Fruit fly (Drosophila melanogaster) whole organism, larva: Measurements from ENCODE around the gene Rtnl1.

Source experiments
- noc ChIP-seq: fragments of 200-800 bp; sonication (Bioruptor generic); optimal IDR thresholded peaks from 3 replicates; lab custom pipeline; 2019; ENCODE audit warnings: missing biosample characterization, mild to moderate bottlenecking, missing genetic modification characterization, moderate library complexity

The Rtnl1 gene

DNA sequence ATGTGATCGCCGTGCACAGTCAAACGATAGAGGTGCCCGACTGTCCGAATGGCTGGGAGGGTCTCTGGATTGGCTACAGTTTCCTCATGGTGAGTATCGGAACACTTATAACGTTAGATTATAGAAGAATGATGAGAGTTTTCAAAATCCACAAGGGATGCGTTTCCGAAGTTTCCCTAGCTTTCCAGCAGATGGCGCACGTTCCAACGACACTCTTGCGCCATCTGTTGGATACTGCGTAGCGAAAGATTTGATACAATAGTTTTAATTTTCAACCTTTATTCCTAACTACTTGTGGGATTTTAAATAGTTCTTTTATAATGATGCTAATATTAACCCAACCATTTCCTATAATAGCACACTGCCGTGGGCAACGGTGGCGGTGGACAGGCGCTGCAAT, 26.6 kb upstream of the Rtnl1 start:
- no peak for TF ChIP-seq noc (tag; lab: Kevin White, UChicago)

DNA sequence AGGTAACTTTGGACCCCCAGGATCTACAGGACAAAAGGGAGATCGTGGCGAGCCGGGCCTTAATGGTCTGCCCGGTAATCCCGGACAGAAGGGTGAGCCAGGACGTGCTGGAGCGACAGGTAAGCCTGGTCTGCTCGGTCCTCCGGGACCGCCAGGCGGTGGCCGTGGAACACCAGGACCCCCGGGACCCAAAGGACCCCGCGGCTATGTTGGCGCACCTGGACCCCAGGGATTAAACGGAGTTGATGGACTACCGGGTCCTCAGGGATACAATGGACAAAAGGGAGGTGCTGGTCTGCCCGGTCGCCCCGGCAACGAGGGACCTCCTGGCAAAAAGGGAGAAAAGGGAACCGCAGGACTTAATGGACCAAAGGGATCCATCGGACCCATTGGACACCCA, 22.4 kb upstream of the Rtnl1 start:
- no peak for TF ChIP-seq noc (tag; lab: Kevin White, UChicago)

DNA sequence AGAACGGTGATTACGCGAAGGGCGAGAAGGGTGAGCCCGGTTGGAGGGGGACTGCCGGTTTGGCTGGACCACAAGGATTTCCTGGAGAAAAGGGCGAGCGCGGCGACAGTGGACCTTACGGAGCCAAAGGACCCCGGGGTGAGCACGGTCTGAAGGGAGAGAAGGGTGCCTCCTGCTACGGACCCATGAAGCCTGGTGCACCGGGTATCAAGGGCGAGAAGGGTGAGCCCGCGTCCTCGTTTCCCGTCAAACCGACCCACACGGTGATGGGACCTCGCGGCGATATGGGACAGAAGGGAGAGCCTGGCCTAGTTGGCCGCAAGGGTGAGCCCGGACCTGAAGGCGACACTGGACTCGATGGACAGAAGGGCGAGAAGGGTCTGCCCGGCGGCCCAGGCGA, 21.9 kb upstream of the Rtnl1 start:
- TF ChIP-seq noc (tag; lab: Kevin White, UChicago): no peak

DNA sequence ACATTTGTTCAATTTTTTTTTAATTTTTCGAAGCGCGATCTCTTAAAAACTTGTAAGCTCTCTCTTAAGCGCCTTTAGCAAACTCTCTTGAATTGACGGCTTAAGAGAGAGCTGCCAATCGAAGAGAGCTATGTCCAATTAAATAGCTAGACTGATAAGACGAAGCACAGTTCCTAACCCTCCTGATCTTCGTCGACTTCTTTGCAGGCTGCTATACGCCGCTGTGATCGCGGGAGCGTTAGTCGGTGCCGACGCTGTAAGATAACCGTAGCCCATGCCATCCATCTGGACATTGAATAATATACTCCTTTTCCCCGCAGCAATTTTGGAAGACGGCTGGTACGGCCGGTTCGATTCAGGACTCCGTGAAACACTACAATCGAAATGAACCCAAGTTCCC, 21.0 kb upstream of the Rtnl1 start:
- TF ChIP-seq noc (tag; lab: Kevin White, UChicago): no peak

DNA sequence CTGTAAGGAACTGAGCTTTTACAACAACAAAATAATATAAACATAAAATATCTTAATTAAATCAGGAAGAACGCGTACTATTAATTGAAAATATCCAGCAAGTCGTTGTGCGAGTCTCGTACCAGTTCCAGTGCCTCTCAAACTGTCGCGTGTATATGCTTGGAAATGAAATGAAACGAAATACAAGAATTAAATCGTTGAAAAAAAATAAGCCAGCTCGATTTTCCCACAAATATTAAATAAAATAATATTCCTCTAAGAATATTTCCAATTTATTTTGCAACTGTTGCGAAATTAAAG, 20.2 kb upstream of the Rtnl1 start:
- TF ChIP-seq noc (tag; lab: Kevin White, UChicago): no peak

DNA sequence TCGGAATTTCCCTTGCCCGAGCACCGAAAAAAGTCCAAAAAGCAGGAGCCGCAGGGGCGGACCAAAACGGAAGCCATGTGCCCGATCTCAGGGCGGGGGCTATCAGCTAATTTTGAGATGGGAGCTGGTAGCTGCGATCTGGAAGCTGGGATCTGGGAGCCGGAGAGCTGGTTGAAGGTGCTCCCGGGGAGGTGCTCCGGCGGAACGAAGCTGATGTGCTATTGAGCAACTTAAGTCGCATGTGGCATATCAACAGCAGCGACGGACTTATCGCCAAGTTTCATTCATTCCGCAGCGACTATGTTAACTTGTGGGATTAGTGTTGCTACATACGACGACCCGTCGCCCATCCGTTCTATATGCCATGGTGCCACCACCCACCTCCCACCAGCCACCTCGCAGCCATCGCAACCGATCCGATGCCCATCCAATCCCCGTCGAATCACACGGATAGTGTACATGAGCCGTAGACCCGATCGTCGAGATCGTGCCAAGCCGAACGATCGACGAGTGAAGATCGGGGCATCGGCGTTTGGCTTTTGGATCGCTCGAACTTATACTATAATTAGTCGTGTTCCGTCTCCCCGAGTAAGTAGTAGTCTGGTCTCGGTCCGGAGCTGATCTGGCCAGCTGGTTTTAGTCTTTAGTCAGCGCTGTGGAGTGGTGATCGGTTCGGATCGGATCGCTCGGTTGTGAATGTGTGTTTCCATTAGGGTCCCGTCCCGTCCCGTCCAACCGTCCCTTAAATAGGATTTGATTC, 19.7 kb upstream of the Rtnl1 start, which contains the start of gene Col4a1:
Gene Col4a1 (plus strand): TSS at position 561 of the 760 bp plus-strand sequence.
- no peak for TF ChIP-seq noc (tag; lab: Kevin White, UChicago)

DNA sequence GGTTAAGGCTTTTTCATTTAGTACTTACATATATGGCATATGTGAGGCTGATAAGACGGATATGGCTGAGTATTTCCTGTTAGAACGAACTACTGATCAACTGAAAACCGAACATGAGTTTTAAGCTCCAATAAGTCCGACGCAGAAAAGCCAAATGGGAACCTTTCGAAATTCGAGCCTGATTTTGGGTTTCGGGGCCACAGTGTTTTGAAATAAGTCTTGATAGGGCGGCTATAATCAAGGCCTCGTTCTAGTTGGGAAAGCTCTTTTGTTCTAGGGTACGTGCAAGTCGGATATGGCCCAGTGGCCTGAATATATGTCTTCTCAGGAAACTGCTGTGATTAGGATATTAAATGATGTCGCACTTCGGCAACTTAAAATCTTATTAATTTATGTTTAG, 18.6 kb upstream of the Rtnl1 start, which contains the start of gene vkg:
Gene vkg (minus strand): TSS at position 101 of the 400 bp plus-strand sequence.
- TF ChIP-seq noc (tag; lab: Kevin White, UChicago): no peak

DNA sequence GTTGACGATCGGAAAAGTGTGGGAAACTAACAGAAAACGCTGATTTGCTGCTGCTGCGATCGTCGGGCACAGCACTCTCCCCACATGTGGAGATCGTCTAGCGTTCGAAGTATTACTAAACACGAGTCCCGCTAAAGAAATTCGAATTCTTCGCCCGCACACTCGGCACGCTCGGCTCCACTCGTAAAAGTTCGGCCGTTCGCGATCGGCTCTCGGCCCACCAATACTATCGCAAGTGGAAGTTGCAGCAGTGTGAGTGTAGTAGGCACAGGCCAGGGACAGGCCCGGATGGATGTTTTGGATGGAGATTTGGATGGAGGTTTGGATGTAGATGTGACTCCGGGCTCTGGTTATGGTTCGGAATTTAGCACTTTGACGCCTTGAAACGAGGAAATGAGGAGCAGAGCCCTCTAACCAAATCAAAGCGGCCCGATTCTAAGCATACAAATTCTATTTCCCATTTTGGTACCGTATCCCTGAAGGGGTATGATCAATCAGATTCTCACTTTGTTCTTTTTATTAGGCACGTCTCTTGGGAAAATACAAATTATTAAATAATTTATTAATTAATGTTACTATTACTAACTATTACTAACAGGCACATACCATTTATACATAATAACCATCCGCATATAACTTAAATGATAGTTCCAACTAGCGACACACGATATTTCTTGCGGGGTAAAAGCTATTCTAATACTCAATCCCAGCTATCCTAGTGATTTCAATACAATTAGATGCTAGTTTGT, 18.0 kb upstream of the Rtnl1 start:
- TF ChIP-seq noc (tag; lab: Kevin White, UChicago): peak; percentile 52

DNA sequence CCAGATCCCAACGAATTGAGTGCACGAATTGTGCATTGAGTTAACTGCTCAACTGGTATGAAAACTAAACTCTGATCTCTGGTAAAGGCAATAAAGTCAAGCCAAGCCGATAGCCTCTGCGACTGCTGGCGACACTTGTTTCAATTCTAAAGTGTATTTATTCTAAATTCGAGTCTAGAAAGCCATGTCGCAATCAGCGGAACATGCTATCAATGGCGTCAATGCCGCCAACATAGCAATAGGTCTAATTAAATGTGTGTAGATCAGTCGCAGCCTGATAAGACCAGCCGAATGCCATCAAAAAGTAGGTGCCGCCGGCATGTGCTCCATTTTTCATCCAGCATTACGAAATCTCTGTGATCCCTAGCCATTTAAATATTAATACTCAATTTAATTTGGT, 16.0 kb upstream of the Rtnl1 start:
- TF ChIP-seq noc (tag; lab: Kevin White, UChicago): peak; percentile 74

DNA sequence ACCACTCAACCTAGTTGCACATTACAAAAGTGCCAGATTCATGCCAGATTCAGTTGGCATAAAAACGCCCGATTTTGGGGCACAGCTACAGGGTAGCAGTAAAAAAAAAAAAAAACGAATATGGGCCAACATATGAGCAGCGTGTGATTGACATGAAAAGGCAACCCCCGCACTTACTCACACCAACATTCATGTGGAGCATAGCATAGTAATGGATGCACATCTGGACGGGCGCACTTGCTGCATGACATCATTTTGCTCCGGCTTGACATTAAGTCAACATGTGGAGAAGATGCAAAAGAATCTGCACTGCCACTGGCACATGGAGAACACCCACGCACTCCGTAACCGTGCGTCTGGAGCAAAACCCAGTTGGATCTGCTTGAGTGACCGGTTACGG, 13.1 kb upstream of the Rtnl1 start:
- TF ChIP-seq noc (tag; lab: Kevin White, UChicago): no peak

DNA sequence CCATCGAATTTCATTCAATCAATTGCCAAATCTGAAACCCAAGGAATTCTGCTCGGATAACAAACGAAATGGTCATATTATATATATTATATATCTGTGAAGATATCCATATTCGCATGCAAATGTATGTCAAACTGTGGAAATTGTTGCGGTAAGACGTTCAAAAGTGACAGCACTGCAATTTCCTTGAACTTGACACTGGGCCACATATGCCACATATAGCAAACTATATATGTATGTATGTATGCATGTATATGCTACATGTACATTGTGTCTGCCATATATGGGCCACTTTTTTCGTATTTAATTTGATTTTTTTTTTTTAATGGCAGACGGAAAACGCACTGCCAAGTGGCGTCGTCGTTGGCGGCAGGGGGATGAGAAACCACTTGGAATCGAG, 11.0 kb upstream of the Rtnl1 start:
- no peak for TF ChIP-seq noc (tag; lab: Kevin White, UChicago)

DNA sequence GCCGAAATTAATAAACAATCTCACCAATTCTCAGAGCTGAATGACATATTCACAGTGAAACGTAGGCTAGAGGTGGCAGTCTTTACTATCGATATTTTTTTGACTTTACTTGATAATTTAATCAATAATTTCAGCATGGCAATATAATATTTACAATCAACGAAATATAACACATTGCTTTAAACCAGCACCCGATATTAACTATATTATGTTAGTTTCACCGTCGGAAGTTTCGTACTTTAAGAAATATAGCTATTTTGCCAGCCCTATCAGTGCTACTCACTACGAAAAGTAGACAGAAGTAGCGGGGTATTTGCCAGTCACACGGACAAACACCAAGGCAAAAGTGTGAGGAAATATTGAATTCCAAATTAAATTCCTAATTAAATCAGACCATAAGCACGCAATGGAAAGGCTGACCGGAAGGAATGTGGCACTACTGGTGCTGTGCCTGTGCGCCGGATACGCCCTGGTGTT, 1.3 kb upstream of the Rtnl1 start, which contains the start of the genes CG31917, Tfb5 and SelT:
Gene CG31917 (minus strand): TSS at position 51 of the 477 bp plus-strand sequence.
Gene Tfb5 (minus strand): TSS at position 51 of the 477 bp plus-strand sequence.
Gene SelT (plus strand): TSS at position 139 of the 477 bp plus-strand sequence.
- peak; percentile 78 for TF ChIP-seq noc (tag; lab: Kevin White, UChicago)

DNA sequence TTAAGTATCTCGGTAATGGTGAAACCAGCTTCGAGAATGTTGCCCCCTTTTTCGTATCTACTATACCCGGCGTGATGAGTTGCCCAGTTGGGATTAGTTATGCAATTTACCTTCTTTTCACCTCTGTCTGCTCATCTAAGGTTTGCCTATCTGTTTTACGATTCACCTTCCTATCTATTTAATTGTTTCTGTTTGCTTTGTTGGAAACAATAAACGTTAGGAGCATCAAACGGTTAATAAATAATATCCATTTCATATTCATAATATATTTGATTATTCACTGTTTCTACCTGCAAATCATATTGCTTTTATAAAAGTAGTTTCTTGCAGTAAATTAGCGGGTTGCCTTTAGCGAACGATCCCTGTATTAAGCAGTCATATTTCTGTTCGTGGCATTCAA, 2.3 kb downstream of the Rtnl1 start:
- TF ChIP-seq noc (tag; lab: Kevin White, UChicago): peak; percentile 81

DNA sequence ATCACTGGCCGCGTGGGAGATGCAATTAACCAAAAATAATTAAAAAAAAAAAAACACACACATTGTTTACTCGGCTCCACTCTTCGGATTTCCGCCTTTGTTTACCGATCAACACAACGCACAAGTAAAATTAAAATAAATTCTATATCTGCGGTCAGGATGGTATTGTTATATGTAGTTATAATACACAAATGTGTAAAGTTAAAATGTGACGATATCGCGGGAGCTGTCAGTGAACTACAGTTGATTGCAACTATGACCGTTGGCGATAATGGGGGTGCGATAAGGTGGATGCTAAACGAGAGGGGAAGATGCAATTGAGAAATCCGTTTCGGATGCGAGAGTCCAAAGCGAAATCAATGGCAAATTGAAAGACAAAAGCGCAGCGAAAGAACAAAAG, 3.2 kb downstream of the Rtnl1 start:
- no peak for TF ChIP-seq noc (tag; lab: Kevin White, UChicago)

DNA sequence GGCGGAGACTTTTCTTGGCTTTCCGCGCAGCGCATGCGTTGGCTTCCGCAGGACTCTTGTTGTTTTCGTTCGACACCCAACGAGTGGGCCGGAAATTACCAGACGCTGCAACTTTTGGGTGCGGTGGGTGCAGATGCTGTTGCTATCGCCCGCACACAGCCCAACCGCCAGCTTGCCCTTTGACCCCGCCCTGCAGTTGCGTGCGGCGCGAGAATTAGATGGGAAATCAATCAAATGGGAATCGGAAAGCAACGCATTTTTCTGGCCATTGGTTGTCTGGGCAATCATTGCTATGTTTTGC, 4.1 kb downstream of the Rtnl1 start:
- no peak for TF ChIP-seq noc (tag; lab: Kevin White, UChicago)

DNA sequence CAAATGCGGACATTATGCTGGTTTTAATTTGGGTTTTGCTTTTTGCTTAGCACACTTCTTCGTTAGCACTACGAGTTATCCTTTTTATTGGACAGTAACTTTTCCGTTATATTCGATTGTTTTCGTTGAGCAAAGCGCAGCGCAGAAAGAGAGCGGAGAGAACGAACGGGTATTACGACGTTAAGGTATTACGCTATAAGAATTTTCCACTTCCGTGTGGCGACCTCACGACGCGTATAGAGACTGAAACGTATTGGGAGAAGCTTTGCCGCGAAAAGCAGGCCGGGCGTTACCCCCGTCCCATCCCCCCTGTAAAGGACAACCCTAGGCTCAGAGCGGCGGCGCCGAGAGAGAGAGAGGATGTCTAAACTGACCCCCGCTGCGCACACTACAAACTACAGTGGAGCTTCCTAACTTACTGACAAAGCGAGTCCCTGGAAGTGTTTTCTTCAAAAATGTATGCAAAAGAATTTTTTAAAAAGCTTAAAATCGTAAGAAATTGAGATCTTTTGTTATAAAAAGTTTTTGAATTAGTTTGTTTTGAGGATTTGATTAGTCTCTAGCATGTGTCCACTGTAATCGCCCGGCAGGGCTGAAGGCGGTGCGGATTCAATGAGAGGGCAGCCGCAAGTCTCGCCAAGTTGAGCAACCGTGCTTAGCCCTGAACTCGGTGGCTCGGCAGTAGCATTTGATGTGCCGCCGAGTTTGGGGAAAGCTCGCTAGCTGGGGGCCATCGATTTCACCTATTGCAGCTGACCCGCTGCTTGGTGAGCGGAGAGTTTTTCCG, 4.7 kb downstream of the Rtnl1 start:
- peak; percentile 87 for TF ChIP-seq noc (tag; lab: Kevin White, UChicago)
